Fruit fly (Drosophila melanogaster) whole organism, embryonic: Measurements from ENCODE around the gene CG4210.

Experiments
- Antp ChIP-seq: fragments of 200-800 bp; sonication (Bioruptor generic); optimal IDR thresholded peaks from 3 replicates; lab custom pipeline; 2016; ENCODE audit warnings: missing biosample characterization, missing genetic modification characterization
- Bdp1 ChIP-seq: fragments of 200-800 bp; sonication (Bioruptor generic); optimal IDR thresholded peaks from 3 replicates; lab custom pipeline; 2016; ENCODE audit warnings: missing biosample characterization, missing genetic modification characterization
- Bgb ChIP-seq: fragments of 200-800 bp; sonication (Bioruptor generic); IDR thresholded peaks from 2 replicates; pipeline ENCODE4 v1.3.6; 2022; ENCODE audit warnings: missing biosample characterization, missing genetic modification characterization; ENCODE audit not compliant: partially characterized antibody
- CG10321 ChIP-seq: fragments of 200-800 bp; sonication (Bioruptor generic); IDR thresholded peaks from 2 replicates; pipeline ENCODE4 v1.3.6; 2022; ENCODE audit warnings: missing biosample characterization, missing genetic modification characterization
- CG11085 ChIP-seq: fragments of 200-800 bp; sonication (Bioruptor generic); IDR thresholded peaks from 2 replicates; pipeline ENCODE4 v1.3.6; 2022; ENCODE audit warnings: missing biosample characterization, missing genetic modification characterization
- CG13123 ChIP-seq: fragments of 200-800 bp; sonication (Bioruptor generic); optimal IDR thresholded peaks from 2 replicates; lab custom pipeline; 2016; ENCODE audit warnings: missing biosample characterization, missing genetic modification characterization
- CG14667 ChIP-seq: fragments of 200-800 bp; sonication (Bioruptor generic); IDR thresholded peaks from 2 replicates; pipeline ENCODE4 v1.3.6; 2022; ENCODE audit warnings: missing biosample characterization, missing genetic modification characterization
- CG15514 ChIP-seq: fragments of 200-800 bp; sonication (Bioruptor generic); optimal IDR thresholded peaks from 3 replicates; lab custom pipeline; 2017; ENCODE audit warnings: missing biosample characterization, missing genetic modification characterization, mild to moderate bottlenecking, moderate library complexity, missing genetic modification reagents
- CG17612 ChIP-seq: fragments of 200-800 bp; sonication (Bioruptor generic); IDR thresholded peaks from 2 replicates; pipeline ENCODE4 v1.3.6; 2022; ENCODE audit warnings: missing biosample characterization, missing genetic modification characterization
- CG18262 ChIP-seq: fragments of 200-800 bp; optimal IDR thresholded peaks from 3 replicates; lab custom pipeline; 2019; ENCODE audit warnings: missing biosample characterization, mild to moderate bottlenecking, missing genetic modification characterization, moderate library complexity
- CG18599 ChIP-seq: fragments of 200-800 bp; sonication (Bioruptor generic); optimal IDR thresholded peaks from 3 replicates; lab custom pipeline; 2017; ENCODE audit warnings: missing biosample characterization, missing genetic modification characterization, mild to moderate bottlenecking, moderate library complexity, missing genetic modification reagents
- CG2712 ChIP-seq: fragments of 200-800 bp; optimal IDR thresholded peaks from 3 replicates; lab custom pipeline; 2019; ENCODE audit warnings: missing biosample characterization, mild to moderate bottlenecking, missing genetic modification characterization, moderate library complexity
- CG2889 ChIP-seq: fragments of 200-800 bp; sonication (Bioruptor generic); IDR thresholded peaks from 3 replicates; pipeline ENCODE4 v1.3.6; 2022; ENCODE audit warnings: missing biosample characterization, missing genetic modification characterization
- CG31224 ChIP-seq: fragments of 200-800 bp; sonication (Bioruptor generic); IDR thresholded peaks from 2 replicates; pipeline ENCODE4 v1.3.6; 2022; ENCODE audit warnings: missing biosample characterization, missing genetic modification characterization
- CG32772 ChIP-seq: fragments of 200-800 bp; sonication (Bioruptor generic); IDR thresholded peaks from 2 replicates; pipeline ENCODE4 v1.3.6; 2022; ENCODE audit warnings: missing biosample characterization, missing genetic modification characterization
- CG3407 ChIP-seq: fragments of 200-800 bp; sonication (Bioruptor generic); optimal IDR thresholded peaks from 2 replicates; lab custom pipeline; 2018; ENCODE audit warnings: missing biosample characterization, mild to moderate bottlenecking, missing genetic modification characterization
- CG4424 ChIP-seq: fragments of 200-800 bp; sonication (Bioruptor generic); optimal IDR thresholded peaks from 3 replicates; lab custom pipeline; 2016; ENCODE audit warnings: missing biosample characterization, missing genetic modification characterization
- CG8089 ChIP-seq: fragments of 200-800 bp; sonication (Bioruptor generic); optimal IDR thresholded peaks from 3 replicates; lab custom pipeline; 2016; ENCODE audit warnings: missing biosample characterization, missing genetic modification characterization
- CG9609 ChIP-seq: fragments of 200-800 bp; sonication (Bioruptor generic); optimal IDR thresholded peaks from 3 replicates; lab custom pipeline; 2016; ENCODE audit warnings: missing biosample characterization, missing genetic modification characterization
- CG9797 ChIP-seq: fragments of 200-800 bp; sonication (Bioruptor generic); optimal IDR thresholded peaks from 3 replicates; lab custom pipeline; 2018; ENCODE audit warnings: missing biosample characterization, mild to moderate bottlenecking, missing genetic modification characterization
- D ChIP-seq, 2 experiments: fragments of 200-800 bp in 1 of 2; fragments of >200 bp in 1 of 2; sonication (Bioruptor generic) in 1 of 2; optimal IDR thresholded peaks; 2 replicates in 1 of 2; 3 replicates in 1 of 2; lab custom pipeline; 2017; ENCODE audit warnings: mild to moderate bottlenecking in 1 of 2, missing biosample characterization in 1 of 2, missing genetic modification characterization in 1 of 2, missing genetic modification reagents in 1 of 2
- Dbx ChIP-seq: fragments of 200-800 bp; sonication (Bioruptor generic); IDR thresholded peaks from 3 replicates; pipeline ENCODE4 v1.3.6; 2022; ENCODE audit warnings: missing biosample characterization, missing genetic modification characterization
- Drgx ChIP-seq: fragments of 200-800 bp; sonication (Bioruptor generic); IDR thresholded peaks from 2 replicates; pipeline ENCODE4 v1.3.6; 2022; ENCODE audit warnings: missing biosample characterization, missing genetic modification characterization
- E2f1 ChIP-seq: fragments of 200-800 bp; sonication (Bioruptor generic); IDR thresholded peaks from 2 replicates; pipeline ENCODE4 v1.3.6; 2022; ENCODE audit warnings: missing biosample characterization, missing genetic modification characterization
- Fer1 ChIP-seq: fragments of 200-800 bp; sonication (Bioruptor generic); optimal IDR thresholded peaks from 2 replicates; lab custom pipeline; 2017; ENCODE audit warnings: missing biosample characterization, mild to moderate bottlenecking, missing genetic modification characterization
- Med ChIP-seq: fragments of 200-800 bp; sonication (Bioruptor generic); peaks from one replicate; lab custom pipeline; 2016; ENCODE audit warnings: missing biosample characterization, missing genetic modification characterization, mild to moderate bottlenecking, inconsistent platforms, moderate library complexity
- Nf-YC ChIP-seq: fragments of 200-800 bp; optimal IDR thresholded peaks from 3 replicates; lab custom pipeline; 2019; ENCODE audit warnings: missing biosample characterization, mild to moderate bottlenecking, missing genetic modification characterization, moderate library complexity
- YL-1 ChIP-seq: fragments of 200-800 bp; sonication (Bioruptor generic); optimal IDR thresholded peaks from 3 replicates; lab custom pipeline; 2017; ENCODE audit warnings: missing biosample characterization, mild to moderate bottlenecking, missing genetic modification characterization
- ab ChIP-seq: fragments of 200-800 bp; sonication (Bioruptor generic); optimal IDR thresholded peaks from 2 replicates; lab custom pipeline; 2016; ENCODE audit warnings: missing biosample characterization, missing genetic modification characterization
- ara ChIP-seq: fragments of 200-800 bp; sonication (Bioruptor generic); IDR thresholded peaks from 2 replicates; pipeline ENCODE4 v1.3.6; 2022; ENCODE audit warnings: missing biosample characterization, missing genetic modification characterization
- bcd ChIP-seq: fragments of 200-800 bp; sonication (Bioruptor generic); optimal IDR thresholded peaks from 2 replicates; lab custom pipeline; 2017; ENCODE audit warnings: missing biosample characterization, mild to moderate bottlenecking, missing genetic modification characterization
- crol ChIP-seq: fragments of 200-800 bp; sonication (Bioruptor generic); IDR thresholded peaks from 2 replicates; pipeline ENCODE4 v1.3.6; 2022; ENCODE audit warnings: missing biosample characterization, missing genetic modification characterization
- dm ChIP-seq: fragments of 200-800 bp; sonication (Bioruptor generic); optimal IDR thresholded peaks from 3 replicates; lab custom pipeline; 2016; ENCODE audit warnings: missing biosample characterization, missing genetic modification characterization
- dpn ChIP-seq, 2 experiments: fragments of 200-800 bp; sonication (Bioruptor generic); optimal IDR thresholded peaks; 3 replicates each; lab custom pipeline; 2016; ENCODE audit warnings: missing biosample characterization in 2 of 2, missing genetic modification characterization in 2 of 2
- fd64A ChIP-seq: fragments of 200-800 bp; sonication (Bioruptor generic); optimal IDR thresholded peaks from 3 replicates; lab custom pipeline; 2018; ENCODE audit warnings: missing biosample characterization, mild to moderate bottlenecking, missing genetic modification characterization
- ham ChIP-seq: fragments of 200-800 bp; sonication (Bioruptor generic); IDR thresholded peaks from 2 replicates; pipeline ENCODE4 v1.3.6; 2022; ENCODE audit warnings: missing biosample characterization, missing genetic modification characterization
- hb ChIP-seq: fragments of 200-800 bp; sonication (Bioruptor generic); IDR thresholded peaks from 3 replicates; pipeline ENCODE4 v1.3.6; 2022; ENCODE audit warnings: missing biosample characterization, missing genetic modification characterization; ENCODE audit not compliant: partially characterized antibody
- kni ChIP-seq: fragments of 200-800 bp; sonication (Bioruptor generic); optimal IDR thresholded peaks from 3 replicates; lab custom pipeline; 2017; ENCODE audit warnings: mild to moderate bottlenecking, missing biosample characterization, missing genetic modification reagents, missing genetic modification characterization
- lola ChIP-seq, 3 experiments: fragments of >200 bp in 2 of 3; fragments of 200-800 bp in 1 of 3; sonication (Bioruptor generic) in 1 of 3; optimal IDR thresholded peaks; 2 replicates each; lab custom pipeline; 2017 to 2019; ENCODE audit warnings: missing biosample characterization in 3 of 3, missing genetic modification characterization in 3 of 3, mild to moderate bottlenecking in 1 of 3, moderate library complexity in 1 of 3
- luna ChIP-seq: fragments of 200-800 bp; sonication (Bioruptor generic); optimal IDR thresholded peaks from 2 replicates; lab custom pipeline; 2016; ENCODE audit warnings: missing biosample characterization, missing genetic modification characterization
- nmo ChIP-seq: fragments of 200-800 bp; sonication (Bioruptor generic); optimal IDR thresholded peaks from 2 replicates; lab custom pipeline; 2018; ENCODE audit warnings: missing biosample characterization, mild to moderate bottlenecking, missing genetic modification characterization, moderate library complexity
- org-1 ChIP-seq: fragments of 200-800 bp; sonication (Bioruptor generic); optimal IDR thresholded peaks from 2 replicates; lab custom pipeline; 2017; ENCODE audit warnings: missing biosample characterization, missing genetic modification characterization
- pfk ChIP-seq: fragments of 200-800 bp; sonication (Bioruptor generic); optimal IDR thresholded peaks from 2 replicates; lab custom pipeline; 2018; ENCODE audit warnings: missing biosample characterization, mild to moderate bottlenecking, missing genetic modification characterization, moderate library complexity
- sim ChIP-seq: fragments of 200-800 bp; sonication (Bioruptor generic); IDR thresholded peaks from 2 replicates; pipeline ENCODE4 v1.3.6; 2022; ENCODE audit warnings: missing biosample characterization, missing genetic modification characterization
- slbo ChIP-seq: fragments of 200-800 bp; sonication (Bioruptor generic); IDR thresholded peaks from 2 replicates; pipeline ENCODE4 v1.3.6; 2022; ENCODE audit warnings: missing biosample characterization, missing genetic modification characterization
- slou ChIP-seq: fragments of 200-800 bp; sonication (Bioruptor generic); optimal IDR thresholded peaks from 3 replicates; lab custom pipeline; 2016; ENCODE audit warnings: missing biosample characterization, missing genetic modification characterization
- tll ChIP-seq, 2 experiments: fragments of 200-800 bp in 1 of 2; fragments of >200 bp in 1 of 2; sonication (Bioruptor generic) in 1 of 2; optimal IDR thresholded peaks; 2 replicates each; lab custom pipeline; 2017 to 2019; ENCODE audit warnings: missing biosample characterization in 2 of 2, missing genetic modification characterization in 2 of 2, mild to moderate bottlenecking in 1 of 2, moderate library complexity in 1 of 2
- unpg ChIP-seq: fragments of 200-800 bp; sonication (Bioruptor generic); optimal IDR thresholded peaks from 3 replicates; lab custom pipeline; 2018; ENCODE audit warnings: missing biosample characterization, mild to moderate bottlenecking, missing genetic modification characterization, moderate library complexity
- vvl ChIP-seq: fragments of 200-800 bp; sonication (Bioruptor generic); IDR thresholded peaks from 2 replicates; pipeline ENCODE4 v1.3.6; 2022; ENCODE audit warnings: missing biosample characterization, missing genetic modification characterization
- yki ChIP-seq: fragments of >200 bp; optimal IDR thresholded peaks from 3 replicates; lab custom pipeline; 2018

The CG4210 gene

dm6 chr3R:15229329-15229876 is 15.6 kb downstream of the CG4210 start, which contains the start of the genes Art3 and mRpS10 (continued):
- TF ChIP-seq hb (GFP tag; lab: Robert Waterston, UW) (no peak), unpg (GFP tag; lab: Kevin White, UChicago) (peak; percentile 100), CG17612 (peak; percentile 100), Antp (GFP tag; lab: Kevin White, UChicago) (peak; percentile 100), CG8089 (peak; percentile 100), ara (GFP tag; lab: Robert Waterston, UW) (peak; percentile 100), CG32772 (GFP tag; lab: Robert Waterston, UW) (peak; percentile 100), CG2889 (GFP tag; lab: Robert Waterston, UW) (peak; percentile 100), CG14667 (GFP tag; lab: Robert Waterston, UW) (peak; percentile 100), CG3407 (GFP tag; lab: Kevin White, UChicago) (peak; percentile 99), Med (GFP tag; lab: Kevin White, UChicago) (peak; percentile 100), CG9609 (GFP tag; lab: Kevin White, UChicago) (peak; percentile 100), dm (GFP tag; lab: Kevin White, UChicago) (peak; percentile 100), Bgb (GFP tag; lab: Robert Waterston, UW) (no peak), fd64A (peak; percentile 99), ham (GFP tag; lab: Robert Waterston, UW) (peak; percentile 100), slbo (GFP tag; lab: Robert Waterston, UW) (peak; percentile 100), CG31224 (GFP tag; lab: Robert Waterston, UW) (peak; percentile 99), pfk (GFP tag; lab: Kevin White, UChicago) (peak; percentile 84), CG18262 (peak; percentile 100), slou (peak; percentile 100), E2f1 (GFP tag; lab: Robert Waterston, UW) (peak; percentile 100), Fer1 (GFP tag; lab: Kevin White, UChicago) (peak; percentile 100), bcd (GFP tag; lab: Kevin White, UChicago) (peak; percentile 100), vvl (peak; percentile 100), dpn (GFP tag; optimal IDR thresholded peaks at IDR 0.05; lab: Kevin White, UChicago) (peak; percentile 100), CG4424 (GFP tag; lab: Kevin White, UChicago) (peak; percentile 100), Dbx (GFP tag; lab: Robert Waterston, UW) (peak; percentile 100), CG9797 (GFP tag; lab: Kevin White, UChicago) (peak; percentile 87), luna (GFP tag; lab: Kevin White, UChicago) (peak; percentile 99), Nf-YC (tag; lab: Kevin White, UChicago) (peak; percentile 96), CG10321 (GFP tag; lab: Robert Waterston, UW) (peak; percentile 92), sim (peak; percentile 100), ab (peak; percentile 98), CG2712 (tag; lab: Kevin White, UChicago) (peak; percentile 100), kni (GFP tag; lab: Kevin White, UChicago) (peak; percentile 99), CG13123 (GFP tag; lab: Kevin White, UChicago) (peak; percentile 100), tll (GFP tag; optimal IDR thresholded peaks at IDR 0.05; lab: Kevin White, UChicago) (peak; percentile 3 to 96), Bdp1 (GFP tag; lab: Kevin White, UChicago) (peak; percentile 96), yki (lab: Kevin White, UChicago) (no peak), CG11085 (GFP tag; lab: Robert Waterston, UW) (peak; percentile 100), D (optimal IDR thresholded peaks at IDR 0.05; lab: Kevin White, UChicago) (no peak), D (GFP tag; optimal IDR thresholded peaks at IDR 0.05; lab: Kevin White, UChicago) (peak; percentile 100), CG18599 (GFP tag; lab: Kevin White, UChicago) (peak; percentile 100), nmo (GFP tag; lab: Kevin White, UChicago) (peak; percentile 100), YL-1 (GFP tag; lab: Kevin White, UChicago) (peak; percentile 100), Drgx (GFP tag; lab: Robert Waterston, UW) (peak; percentile 100), lola (GFP tag; optimal IDR thresholded peaks at IDR 0.05; lab: Kevin White, UChicago) (peak in 1 of 3 experiments; percentile 100), crol (GFP tag; lab: Robert Waterston, UW) (peak; percentile 93), CG15514 (GFP tag; lab: Kevin White, UChicago) (peak; percentile 96), org-1 (GFP tag; lab: Kevin White, UChicago) (peak; percentile 100)
